Worm (Caenorhabditis elegans): ENCODE results near the gene K11D9.3.
A peak's percentile ranks its signal among the peaks of the same experiment; 100 is the strongest.

K11D9.3 gene

DNA sequence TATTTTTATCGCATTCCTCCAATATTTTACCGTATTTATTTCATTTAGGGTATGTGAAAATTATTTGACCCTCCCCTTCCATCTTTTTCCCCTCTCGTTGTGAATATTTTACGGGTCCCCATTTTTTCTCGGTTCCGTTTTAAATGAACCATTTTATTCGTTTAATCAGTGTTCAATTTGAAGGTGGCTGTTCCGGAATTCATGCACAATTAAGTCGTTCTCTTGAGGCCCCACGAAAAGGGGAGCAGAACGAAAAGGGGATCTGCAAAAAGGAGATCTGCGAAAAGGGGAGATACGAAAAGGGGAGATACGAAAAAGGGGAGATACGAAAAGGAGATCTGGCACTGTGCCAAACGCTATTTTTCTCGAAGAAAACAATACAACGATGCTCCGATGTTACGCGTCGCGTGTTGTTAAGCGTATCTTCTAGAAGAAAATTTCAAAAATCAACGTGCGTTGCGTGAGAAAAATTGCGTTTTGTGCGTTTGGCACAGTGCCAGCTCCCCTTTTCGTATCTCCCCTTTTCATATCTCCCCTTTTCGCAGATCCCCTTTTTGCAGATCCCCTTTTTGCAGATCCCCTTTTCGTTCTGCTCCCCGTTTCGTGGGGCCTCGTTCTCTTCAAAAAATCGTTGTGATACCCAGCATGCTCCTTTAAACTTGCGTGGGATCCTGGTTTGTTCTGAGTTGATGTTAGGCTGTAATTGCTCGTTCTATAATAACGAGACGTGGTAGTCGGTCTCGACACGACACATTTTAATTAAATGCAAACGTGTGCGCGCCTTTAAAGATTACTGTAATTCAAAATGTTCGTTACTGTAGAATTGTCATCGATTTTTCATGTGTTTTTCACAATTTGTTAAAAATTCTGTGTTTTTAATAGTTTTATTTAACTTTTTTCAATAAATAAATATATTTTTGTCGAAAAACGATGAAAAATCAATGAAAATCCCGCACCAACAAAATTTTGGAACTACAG is 9.1 kb upstream of the K11D9.3 start (continued):
- peak; percentile 41 for TF ChIP-seq snpc-4 (GFP tag; optimal IDR thresholded peaks at IDR 0.05)
- no peak for TF ChIP-seq snpc-4 (tag; optimal IDR thresholded peaks at IDR 0.05)
- TF ChIP-seq lin-26 (GFP tag; IDR thresholded peaks at IDR 0.05) = peak; percentile 91
- TF ChIP-seq ztf-22 (GFP tag; optimal IDR thresholded peaks at IDR 0.05) = no peak
- TF ChIP-seq ccch-3 (GFP tag; optimal IDR thresholded peaks at IDR 0.05) = no peak
- TF ChIP-seq cebp-1 (GFP tag; IDR thresholded peaks at IDR 0.05) = no peak
- peak; percentile 15 for TF ChIP-seq cebp-1 (tag; optimal IDR thresholded peaks at IDR 0.05)
- TF ChIP-seq sdz-38 (tag; optimal IDR thresholded peaks at IDR 0.05) = no peak
- TF ChIP-seq ceh-91 (GFP tag; IDR thresholded peaks at IDR 0.05) = 0 out of 2 replicates have a peak, but pooled peaks have one; percentile 60
- TF ChIP-seq hlh-12 (tag; optimal IDR thresholded peaks at IDR 0.05) = no peak
- no peak for TF ChIP-seq ZK185.1 (tag; optimal IDR thresholded peaks at IDR 0.05; ENCODE audit: poor library complexity, severe bottlenecking)
- TF ChIP-seq nhr-80 (tag; optimal IDR thresholded peaks at IDR 0.05) = no peak
- peak; percentile 33 for TF ChIP-seq efl-1 (GFP tag; optimal IDR thresholded peaks at IDR 0.05)
- peak; percentile 96 for TF ChIP-seq hsf-1 (GFP tag; IDR thresholded peaks at IDR 0.05)
- no peak for TF ChIP-seq snpc-1.1 (tag; optimal IDR thresholded peaks at IDR 0.05; ENCODE audit: insufficient read depth)
- no peak; the same call in 1 of the 2 replicates for TF ChIP-seq aptf-2 (GFP tag; conservative IDR thresholded peaks at IDR 0.05)
- TF ChIP-seq attf-3 (GFP tag; conservative IDR thresholded peaks at IDR 0.05) = peak; percentile 74
- peak; percentile 65 for TF ChIP-seq F33H1.4 (GFP tag; IDR thresholded peaks at IDR 0.05)
- 0 out of 2 replicates have a peak, but pooled peaks have one; percentile 29 for TF ChIP-seq F37B4.10 (GFP tag; IDR thresholded peaks at IDR 0.05)
- TF ChIP-seq athp-1 (tag; optimal IDR thresholded peaks at IDR 0.05) = peak; percentile 36
- TF ChIP-seq mcd-1 (GFP tag; IDR thresholded peaks at IDR 0.05) = peak; percentile 55
- no peak for TF ChIP-seq Y67H2A.10 (GFP tag; conservative IDR thresholded peaks at IDR 0.05)
- TF ChIP-seq F49E8.2 (tag; optimal IDR thresholded peaks at IDR 0.05; ENCODE audit: insufficient read depth) = no peak
- TF ChIP-seq ztf-28 (GFP tag; IDR thresholded peaks at IDR 0.05) = peak; percentile 9; the same call in 1 of the 2 replicates
- no peak for TF ChIP-seq ama-1 (optimal IDR thresholded peaks at IDR 0.05)
- TF ChIP-seq ama-1 (GFP tag; optimal IDR thresholded peaks at IDR 0.05) = peak in 1 of 2 experiments; percentile 78
- no peak for TF ChIP-seq hmg-20 (GFP tag; IDR thresholded peaks at IDR 0.05)
- TF ChIP-seq egl-44 (GFP tag; IDR thresholded peaks at IDR 0.05) = peak; percentile 69
- no peak for TF ChIP-seq F57A8.1 (GFP tag; optimal IDR thresholded peaks at IDR 0.05)
- TF ChIP-seq dpl-1 (GFP tag; optimal IDR thresholded peaks at IDR 0.05) = no peak
- no peak for TF ChIP-seq T26A5.8 (tag; optimal IDR thresholded peaks at IDR 0.05)
- peak; percentile 51 for TF ChIP-seq die-1 (tag; optimal IDR thresholded peaks at IDR 0.05)
- peak; percentile 93 for TF ChIP-seq Y79H2A.3 (GFP tag; conservative IDR thresholded peaks at IDR 0.05)
- no peak for TF ChIP-seq ztf-18 (tag; optimal IDR thresholded peaks at IDR 0.05)
- peak; percentile 67; the same call in 1 of the 2 replicates for TF ChIP-seq pbrm-1 (GFP tag; IDR thresholded peaks at IDR 0.05)
- no peak for TF ChIP-seq unc-62 (GFP tag; optimal IDR thresholded peaks at IDR 0.05)
- TF ChIP-seq ekl-4 (GFP tag; IDR thresholded peaks at IDR 0.05) = peak; percentile 85
- TF ChIP-seq lin-35 (GFP tag; optimal IDR thresholded peaks at IDR 0.05) = peak in 1 of 3 experiments; percentile 3
- no peak for TF ChIP-seq nfya-1 (tag; optimal IDR thresholded peaks at IDR 0.05; ENCODE audit: borderline replicate concordance, insufficient read depth)
- TF ChIP-seq let-607 (tag; optimal IDR thresholded peaks at IDR 0.05) = no peak
- no peak for TF ChIP-seq gei-17 (GFP tag; optimal IDR thresholded peaks at IDR 0.05)
- no peak for TF ChIP-seq B0261.1 (tag; optimal IDR thresholded peaks at IDR 0.05)
- TF ChIP-seq egl-18 (GFP tag; IDR thresholded peaks at IDR 0.05) = no peak
- TF ChIP-seq B0019.2 (GFP tag; conservative IDR thresholded peaks at IDR 0.05) = peak; percentile 45; the same call in 1 of the 2 replicates
- peak; percentile 62 for TF ChIP-seq hmg-1.2 (GFP tag; IDR thresholded peaks at IDR 0.05)
- TF ChIP-seq K11D2.4 (GFP tag; IDR thresholded peaks at IDR 0.05) = peak; percentile 44; the same call in 1 of the 2 replicates
